Worm (Caenorhabditis elegans) whole organism, L1 larva: ENCODE data around the gene arc-1.

Source experiments
- egl-27 ChIP-seq, 2 experiments: fragments of 150-350 bp in 1 of 2; sonication (generic microtip); optimal IDR thresholded peaks; 3 replicates each; lab custom pipeline; 2017 to 2018; ENCODE audit warnings: missing biosample characterization in 2 of 2, missing genetic modification characterization in 2 of 2, missing genetic modification reagents in 2 of 2
- lin-15B ChIP-seq: fragments of 150-350 bp; sonication (generic microtip); optimal IDR thresholded peaks from 3 replicates; lab custom pipeline; 2014; ENCODE audit warnings: missing biosample characterization, missing genetic modification characterization
- lin-39 ChIP-seq: fragments of 150-350 bp; optimal IDR thresholded peaks from 2 replicates; lab custom pipeline; 2014; ENCODE audit warnings: missing biosample characterization, missing genetic modification reagents, missing genetic modification characterization
- mdl-1 ChIP-seq, 2 experiments: fragments of 150-350 bp; optimal IDR thresholded peaks; 2 replicates each; lab custom pipeline; 2014 to 2017; ENCODE audit warnings: missing biosample characterization in 2 of 2, missing genetic modification characterization in 2 of 2, inconsistent platforms in 1 of 2
- sox-4 ChIP-seq: sonication (generic microtip); optimal IDR thresholded peaks from 2 replicates; lab custom pipeline; 2016; ENCODE audit warnings: missing genetic modification characterization, missing compliant biosample characterization

ce11 chrII:9680493-9680892, 5.7 kb downstream of the arc-1 start, which contains the start of gene ZK1320.13:
- no peak for TF ChIP-seq egl-27 (tag; optimal IDR thresholded peaks at IDR 0.05; lab: Kevin White, UChicago)
- no peak for TF ChIP-seq sox-4 (tag; lab: Kevin White, UChicago)
- TF ChIP-seq lin-15B (tag; lab: Kevin White, UChicago) = no peak
- no peak for TF ChIP-seq mdl-1 (tag; optimal IDR thresholded peaks at IDR 0.05; lab: Kevin White, UChicago)
- no peak for TF ChIP-seq lin-39 (tag; lab: Kevin White, UChicago)
